Fruit fly (Drosophila melanogaster): ENCODE results near the gene laza.
A peak's percentile ranks its signal among the peaks of the same experiment; 100 is the strongest.

Gene laza

DNA sequence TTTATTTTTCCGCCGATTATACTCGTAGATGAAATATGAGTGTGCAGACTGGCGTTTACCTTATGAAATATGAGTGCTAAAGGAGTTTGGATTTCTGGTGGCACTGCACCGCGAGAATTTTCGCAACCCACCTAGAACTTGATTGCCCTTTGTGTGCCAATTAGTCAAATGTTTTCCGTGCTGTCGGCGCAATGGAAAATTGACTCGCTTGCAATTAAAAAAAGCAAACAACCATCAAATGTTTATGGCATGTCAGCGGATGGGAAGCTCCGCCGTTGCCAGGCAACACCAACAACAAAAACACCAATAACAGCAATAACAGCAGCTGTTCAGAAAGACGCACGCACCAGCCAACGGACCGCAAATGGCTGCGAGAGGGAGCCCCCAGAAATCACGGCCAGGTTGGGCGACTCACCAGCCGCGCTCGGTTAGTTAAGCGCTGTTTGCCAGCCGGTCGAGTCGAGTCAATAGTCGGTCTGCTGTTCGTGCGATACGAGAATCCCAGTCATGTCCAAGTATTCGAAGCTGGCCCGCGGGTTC, 5.5 kb upstream of the laza start:
- no peak for TF ChIP-seq Dll (optimal IDR thresholded peaks at IDR 0.05)
- TF ChIP-seq CG8478 (optimal IDR thresholded peaks at IDR 0.05), result no peak
- no peak for TF ChIP-seq usp (GFP tag; optimal IDR thresholded peaks at IDR 0.05)

DNA sequence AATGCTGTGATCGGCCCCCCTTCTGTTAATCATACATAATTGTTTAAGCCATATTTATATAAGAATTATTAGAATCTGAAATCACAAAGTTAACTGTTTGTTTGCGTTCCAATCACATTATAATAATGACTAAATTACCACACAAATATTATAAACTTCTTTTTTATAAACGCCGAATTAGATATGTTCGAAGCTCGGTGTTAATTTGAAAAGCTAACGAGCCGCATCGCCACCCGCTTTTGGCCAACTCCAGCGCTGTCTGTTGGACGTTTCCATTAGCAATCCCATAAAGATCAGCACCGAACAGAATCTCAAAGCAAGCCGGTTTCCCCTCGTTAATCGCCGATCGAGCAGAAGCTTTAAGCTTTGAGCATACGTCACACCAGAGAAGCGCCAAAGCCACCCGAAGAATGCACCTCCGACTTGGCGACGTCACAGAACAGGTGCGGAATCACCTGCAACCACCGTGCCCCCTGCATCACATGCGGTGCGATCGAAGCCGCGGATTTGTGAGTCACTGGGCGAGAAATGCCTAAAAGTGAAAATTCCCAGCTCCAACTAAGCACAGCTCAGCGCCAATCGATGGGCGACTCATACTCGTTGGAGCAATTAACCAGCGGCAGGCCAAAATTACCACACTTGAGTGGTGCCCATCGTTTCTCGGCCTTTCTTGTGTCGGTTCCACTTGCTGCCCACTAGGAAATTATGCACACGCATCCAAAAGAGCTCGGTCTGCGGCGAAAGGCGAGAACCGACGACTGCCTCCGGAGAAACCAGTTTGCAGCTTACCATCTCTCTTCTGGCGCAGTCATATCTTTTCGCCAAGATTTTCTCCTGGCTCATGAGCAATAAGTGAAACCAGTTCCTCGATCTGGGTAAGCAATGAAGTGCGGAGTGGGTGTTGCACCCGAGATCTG, 4.8 kb upstream of the laza start, which contains the start of gene CG11438:
Gene CG11438, plus strand, starts transcription at position 134 of the 917 bp plus-strand sequence.
- no peak for TF ChIP-seq CG8478 (optimal IDR thresholded peaks at IDR 0.05)
- no peak for TF ChIP-seq EcR (GFP tag; optimal IDR thresholded peaks at IDR 0.05)
- TF ChIP-seq usp (GFP tag; optimal IDR thresholded peaks at IDR 0.05), result no peak
- no peak for TF ChIP-seq psq (optimal IDR thresholded peaks at IDR 0.05)
- peak; percentile 11 for TF ChIP-seq Dll (optimal IDR thresholded peaks at IDR 0.05)
- no peak for TF ChIP-seq pan (optimal IDR thresholded peaks at IDR 0.05)

DNA sequence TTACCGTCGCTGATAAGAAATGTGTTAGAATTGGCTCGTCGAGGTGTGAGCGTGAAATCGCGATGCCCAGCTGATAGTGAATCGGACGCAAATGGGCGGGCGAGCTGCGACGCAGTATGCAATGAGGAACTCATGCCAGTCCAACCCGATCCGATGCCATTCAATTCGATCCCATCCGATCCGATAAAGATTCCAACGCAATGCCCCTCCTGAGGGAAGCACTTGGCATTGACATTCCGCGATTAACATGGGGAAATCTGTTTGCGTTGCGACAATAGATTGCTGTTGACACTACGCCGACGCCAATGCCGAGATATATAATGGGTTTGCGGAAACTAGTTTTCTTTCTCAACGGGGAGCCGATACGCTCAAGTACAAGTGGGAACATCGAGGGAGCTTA, 2.5 kb upstream of the laza start:
- TF ChIP-seq usp (GFP tag; optimal IDR thresholded peaks at IDR 0.05) (no peak), psq (optimal IDR thresholded peaks at IDR 0.05) (no peak), CG8478 (optimal IDR thresholded peaks at IDR 0.05) (no peak), EcR (GFP tag; optimal IDR thresholded peaks at IDR 0.05) (no peak), Dll (optimal IDR thresholded peaks at IDR 0.05) (no peak), pan (optimal IDR thresholded peaks at IDR 0.05) (no peak)

DNA sequence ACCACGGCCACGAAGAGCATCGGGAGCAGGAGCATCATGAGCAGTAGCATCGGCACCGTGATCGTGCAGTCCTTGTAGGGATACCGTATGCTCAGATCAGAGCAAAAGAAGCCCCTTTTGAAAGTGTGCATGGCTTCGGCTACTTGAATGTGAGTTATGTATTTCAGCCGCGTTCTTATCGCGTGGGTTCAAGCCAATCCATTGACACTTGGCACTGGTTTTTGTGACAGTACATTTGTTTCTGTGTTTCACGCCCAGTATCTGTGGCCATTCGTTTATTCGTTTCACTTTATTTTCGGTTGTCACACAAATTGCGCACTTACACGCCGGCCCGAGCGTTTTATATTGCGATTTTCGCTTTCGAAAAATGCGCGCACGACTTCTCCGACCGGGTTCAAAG, 503 bp downstream of the laza start:
- TF ChIP-seq CG8478 (optimal IDR thresholded peaks at IDR 0.05) (no peak), Dll (optimal IDR thresholded peaks at IDR 0.05) (no peak), usp (GFP tag; optimal IDR thresholded peaks at IDR 0.05) (no peak), EcR (GFP tag; optimal IDR thresholded peaks at IDR 0.05) (no peak), psq (optimal IDR thresholded peaks at IDR 0.05) (no peak), pan (optimal IDR thresholded peaks at IDR 0.05) (no peak)

DNA sequence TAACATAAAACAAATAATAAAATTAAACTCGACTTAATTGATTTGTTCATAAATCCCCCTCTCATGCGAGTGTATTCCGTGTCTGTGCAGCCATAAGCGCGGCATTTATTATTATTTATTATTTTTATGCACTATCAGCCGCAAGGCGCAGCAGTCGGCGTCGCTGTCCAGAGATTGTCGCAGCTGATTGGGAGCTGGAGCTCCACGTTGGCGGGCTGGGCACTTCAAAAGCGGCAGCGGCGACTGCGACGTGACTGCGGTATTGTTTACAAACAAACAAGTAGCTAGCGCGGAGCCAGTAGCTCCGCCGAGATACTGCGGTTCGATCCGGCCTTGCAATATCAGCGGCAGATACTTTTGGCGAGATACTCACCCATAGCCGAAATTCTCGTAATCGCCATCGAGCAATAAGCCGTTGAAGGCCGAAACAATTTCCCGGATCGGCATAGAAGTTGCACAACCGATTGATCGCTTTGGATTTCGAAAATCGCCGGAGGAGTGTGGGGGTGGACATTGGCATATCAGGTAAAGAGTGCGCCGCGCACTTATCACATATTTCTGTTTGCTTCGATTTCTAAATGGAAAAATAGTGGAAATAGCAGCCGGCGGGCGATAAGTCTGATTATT, 1.9 kb downstream of the laza start:
- TF ChIP-seq pan (optimal IDR thresholded peaks at IDR 0.05) (no peak), usp (GFP tag; optimal IDR thresholded peaks at IDR 0.05) (no peak), Dll (optimal IDR thresholded peaks at IDR 0.05) (no peak)

DNA sequence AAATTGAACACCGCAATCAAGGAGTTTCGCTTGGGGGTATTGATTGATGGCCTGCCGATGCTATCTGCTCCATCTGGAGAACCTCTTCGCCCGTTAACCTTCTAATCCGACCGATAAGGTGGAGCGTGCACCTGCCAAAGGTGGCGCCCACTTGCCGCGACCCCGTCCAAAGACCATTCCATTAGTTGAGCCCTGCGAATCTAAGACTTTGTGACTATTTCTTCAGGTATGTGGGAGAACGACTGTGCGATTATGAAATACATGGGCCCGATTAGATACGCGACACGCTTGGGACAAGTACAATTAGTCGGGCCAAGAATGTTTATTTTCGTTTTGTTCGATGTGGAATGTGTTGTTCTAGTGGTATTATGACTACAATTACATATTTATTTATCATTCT, 2.7 kb downstream of the laza start:
- TF ChIP-seq CG8478 (optimal IDR thresholded peaks at IDR 0.05), result no peak

DNA sequence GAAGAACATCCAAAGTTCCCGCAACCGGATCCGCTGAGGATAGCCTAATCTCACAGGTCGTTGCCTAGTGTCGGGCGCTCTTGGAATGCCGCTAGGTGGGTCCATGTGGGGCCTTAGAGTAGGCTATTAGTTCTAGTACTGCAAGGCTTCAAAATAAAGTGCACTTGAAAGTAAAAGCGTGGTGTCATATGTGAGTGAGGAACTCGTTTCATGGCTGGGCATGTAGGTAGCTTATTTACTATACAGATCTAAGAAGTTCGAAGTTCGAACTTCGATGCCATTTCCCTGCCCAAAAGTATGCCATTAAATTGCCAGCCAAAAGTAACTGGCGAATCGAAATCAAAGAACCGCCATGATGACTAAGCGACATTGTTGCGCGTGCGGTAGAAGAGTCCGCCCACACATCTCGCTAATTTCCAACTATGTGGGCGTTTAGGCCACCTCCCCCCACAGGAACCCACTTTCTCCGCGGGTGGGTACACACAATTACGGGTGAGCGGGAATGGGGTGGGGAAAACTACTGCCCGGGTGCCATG, 4.9 kb downstream of the laza start:
- no peak for TF ChIP-seq EcR (GFP tag; optimal IDR thresholded peaks at IDR 0.05)
- TF ChIP-seq psq (optimal IDR thresholded peaks at IDR 0.05), result no peak
- TF ChIP-seq usp (GFP tag; optimal IDR thresholded peaks at IDR 0.05), result no peak
- TF ChIP-seq CG8478 (optimal IDR thresholded peaks at IDR 0.05), result no peak
- TF ChIP-seq pan (optimal IDR thresholded peaks at IDR 0.05), result no peak
- TF ChIP-seq Dll (optimal IDR thresholded peaks at IDR 0.05), result no peak

DNA sequence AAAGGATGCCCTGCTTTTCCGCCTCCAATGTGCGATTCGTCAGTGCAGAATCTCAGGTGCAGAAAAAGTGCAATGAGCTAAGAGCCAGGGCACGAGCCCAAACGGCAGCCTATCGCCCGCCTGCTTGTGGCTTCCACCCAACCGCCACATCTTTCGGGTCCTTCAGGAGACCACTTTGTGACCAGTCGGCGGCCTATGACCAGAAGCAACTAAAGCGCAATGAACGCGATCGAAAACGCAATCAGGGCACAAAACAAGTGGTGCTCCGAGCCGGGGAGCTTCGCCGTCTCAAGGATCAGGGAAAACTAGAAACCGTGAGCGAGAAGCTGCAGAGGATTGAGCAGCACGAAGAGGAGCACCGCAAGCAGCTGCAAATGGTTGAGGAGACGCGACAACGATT, 6.6 kb downstream of the laza start, which contains the start of gene CG11449:
Gene CG11449, plus strand, starts transcription at position 6 of the 400 bp plus-strand sequence.
- TF ChIP-seq EcR (GFP tag; optimal IDR thresholded peaks at IDR 0.05) (no peak), Dll (optimal IDR thresholded peaks at IDR 0.05) (no peak), CG8478 (optimal IDR thresholded peaks at IDR 0.05) (no peak), pan (optimal IDR thresholded peaks at IDR 0.05) (no peak), usp (GFP tag; optimal IDR thresholded peaks at IDR 0.05) (no peak), psq (optimal IDR thresholded peaks at IDR 0.05) (no peak)

DNA sequence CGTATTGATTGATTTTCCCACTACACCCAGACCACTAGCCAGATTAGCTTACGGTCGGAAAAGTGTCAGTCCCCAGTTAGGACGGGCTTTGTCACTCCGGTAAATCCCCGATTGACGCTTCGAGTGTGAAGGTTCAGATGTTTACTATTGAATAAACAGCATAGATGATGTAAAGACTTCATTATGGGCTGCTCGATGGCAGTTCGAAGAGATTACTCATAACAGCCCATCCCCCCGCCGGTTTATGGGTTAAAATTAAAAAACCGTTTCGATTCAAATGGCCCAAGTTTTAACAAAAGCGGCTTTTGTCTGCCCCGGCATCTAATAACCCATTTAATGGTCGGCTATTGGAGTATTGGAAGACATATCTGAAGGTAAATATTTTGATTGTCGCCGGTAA, 23.8 kb downstream of the laza start:
- no peak for TF ChIP-seq EcR (GFP tag; optimal IDR thresholded peaks at IDR 0.05)
- TF ChIP-seq pan (optimal IDR thresholded peaks at IDR 0.05), result no peak
- no peak for TF ChIP-seq usp (GFP tag; optimal IDR thresholded peaks at IDR 0.05)
- TF ChIP-seq psq (optimal IDR thresholded peaks at IDR 0.05), result no peak
- no peak for TF ChIP-seq Dll (optimal IDR thresholded peaks at IDR 0.05)
- TF ChIP-seq CG8478 (optimal IDR thresholded peaks at IDR 0.05), result no peak

DNA sequence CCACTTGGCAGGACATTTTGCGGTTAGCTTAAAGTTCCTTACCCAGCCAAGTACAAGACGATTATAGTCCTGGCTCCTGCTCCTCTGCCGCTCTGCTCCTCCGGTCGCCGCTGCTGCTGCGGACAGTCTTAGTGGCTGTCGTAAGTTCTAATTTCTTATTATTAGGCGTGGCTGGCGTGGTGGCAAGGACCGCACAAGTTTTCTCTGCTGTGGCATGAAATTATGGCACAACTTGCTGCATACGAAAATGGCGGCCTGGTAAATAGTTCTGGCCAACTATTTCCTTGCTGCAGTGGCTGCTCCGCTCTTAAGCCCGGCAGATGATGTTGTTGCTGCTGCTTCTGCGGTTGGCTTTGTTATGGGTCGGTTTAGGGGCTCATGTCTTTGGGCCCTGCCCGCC, 36.2 kb downstream of the laza start:
- TF ChIP-seq usp (GFP tag; optimal IDR thresholded peaks at IDR 0.05), result no peak
- no peak for TF ChIP-seq EcR (GFP tag; optimal IDR thresholded peaks at IDR 0.05)
- no peak for TF ChIP-seq psq (optimal IDR thresholded peaks at IDR 0.05)
- TF ChIP-seq pan (optimal IDR thresholded peaks at IDR 0.05), result no peak
- TF ChIP-seq CG8478 (optimal IDR thresholded peaks at IDR 0.05), result no peak
- no peak for TF ChIP-seq Dll (optimal IDR thresholded peaks at IDR 0.05)

DNA sequence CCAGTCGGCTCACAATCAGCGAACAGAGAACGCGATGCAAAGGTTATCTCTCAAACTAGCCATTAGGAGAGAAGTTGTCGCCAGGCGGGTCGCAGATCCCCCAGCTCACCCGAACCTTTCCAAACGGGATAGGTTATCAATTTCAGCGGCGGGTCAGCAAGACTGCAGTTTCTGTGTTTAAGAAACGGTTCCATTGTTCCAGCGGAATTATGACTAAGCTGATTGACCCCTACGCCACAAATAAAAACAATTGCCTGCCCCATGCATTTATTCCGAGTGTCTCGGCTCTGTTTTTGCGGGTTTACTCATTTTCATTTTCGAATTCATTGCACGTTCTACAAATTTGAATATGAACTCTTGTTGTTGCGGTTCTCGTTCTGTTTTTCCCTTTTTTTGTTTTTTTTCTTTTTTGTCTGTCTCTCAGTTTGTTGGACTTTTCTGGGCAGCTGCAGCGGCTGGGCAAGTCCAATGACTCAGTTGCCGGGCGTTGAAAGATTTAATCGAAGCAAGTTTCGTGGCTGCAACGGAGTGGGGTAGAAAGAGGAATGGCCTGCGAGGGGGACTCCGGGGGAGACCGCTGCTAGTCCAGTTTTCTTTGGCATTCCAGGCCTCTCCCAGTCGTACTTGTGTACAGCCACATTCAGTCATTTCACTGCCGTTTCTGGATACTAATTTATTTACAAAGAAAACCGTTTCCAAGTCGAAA, 40.2 kb downstream of the laza start:
- TF ChIP-seq psq (optimal IDR thresholded peaks at IDR 0.05) (no peak), EcR (GFP tag; optimal IDR thresholded peaks at IDR 0.05) (peak in 1 of 2 experiments; percentile 65)

DNA sequence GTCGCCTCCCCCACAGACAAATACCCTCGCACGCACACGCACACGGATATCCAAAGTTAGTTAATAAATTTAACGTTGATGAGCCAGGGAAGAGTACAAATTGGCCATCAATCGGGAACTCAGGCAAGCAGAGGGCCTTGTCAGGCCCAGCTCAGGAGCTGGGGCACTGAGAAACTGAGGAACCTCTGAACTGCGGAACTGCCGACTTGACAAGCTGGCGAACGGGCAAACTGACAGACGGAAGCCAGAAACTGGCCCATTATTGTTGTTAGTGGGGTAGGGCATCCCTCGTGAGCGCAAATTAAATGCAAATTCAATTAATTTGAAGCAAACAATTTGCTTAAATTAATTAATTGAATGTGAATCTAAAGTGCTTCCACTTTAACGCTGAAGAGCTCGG, 44.8 kb downstream of the laza start:
- TF ChIP-seq CG8478 (optimal IDR thresholded peaks at IDR 0.05) (no peak), pan (optimal IDR thresholded peaks at IDR 0.05) (no peak), usp (GFP tag; optimal IDR thresholded peaks at IDR 0.05) (no peak), EcR (GFP tag; optimal IDR thresholded peaks at IDR 0.05) (no peak), psq (optimal IDR thresholded peaks at IDR 0.05) (no peak), Dll (optimal IDR thresholded peaks at IDR 0.05) (no peak)

All from whole organism.